Fruit fly (Drosophila melanogaster): ENCODE measurements around the gene kmr.

The kmr gene

dm6 chr3R:13793979-13794665, 79.1 kb downstream of the kmr start (continued):
- TF ChIP-seq CG10654 (GFP tag; optimal IDR thresholded peaks at IDR 0.05) (peak; percentile 38), Dll (GFP tag; IDR thresholded peaks at IDR 0.05; ENCODE audit: partially characterized antibody) (no peak), CG14014 (GFP tag; IDR thresholded peaks at IDR 0.05) (no peak), CG10979 (tag; optimal IDR thresholded peaks at IDR 0.05) (peak; percentile 85), HmgD (GFP tag; optimal IDR thresholded peaks at IDR 0.05) (no peak), unc-4 (GFP tag; IDR thresholded peaks at IDR 0.05; ENCODE audit: partially characterized antibody) (no peak), lbe (GFP tag; optimal IDR thresholded peaks at IDR 0.05) (no peak), CG3726 (GFP tag; IDR thresholded peaks at IDR 0.05) (0 out of 3 replicates have a peak, but pooled peaks have one; percentile 12), hbn (GFP tag; IDR thresholded peaks at IDR 0.05; ENCODE audit: partially characterized antibody) (no peak), CG15601 (tag; optimal IDR thresholded peaks at IDR 0.05) (peak; percentile 82), fd64A (GFP tag; optimal IDR thresholded peaks at IDR 0.05) (no peak), ewg (GFP tag; optimal IDR thresholded peaks at IDR 0.05) (peak; percentile 75), Sry-δ (GFP tag; optimal IDR thresholded peaks at IDR 0.05) (no peak), Kr (GFP tag; optimal IDR thresholded peaks at IDR 0.05) (no peak), hkb (optimal IDR thresholded peaks at IDR 0.05) (no peak), hkb (GFP tag; IDR thresholded peaks at IDR 0.05) (peak; percentile 80), Spps (tag; optimal IDR thresholded peaks at IDR 0.05) (peak; percentile 74), CG2116 (GFP tag; optimal IDR thresholded peaks at IDR 0.05) (no peak), ase (GFP tag; IDR thresholded peaks at IDR 0.05) (peak; percentile 57; the same call in 1 of the 3 replicates), peb (GFP tag; IDR thresholded peaks at IDR 0.05) (peak; percentile 37; the same call in 1 of the 2 replicates), tap (tag; optimal IDR thresholded peaks at IDR 0.05) (peak; percentile 39), wdn (GFP tag; IDR thresholded peaks at IDR 0.05) (no peak), salm (tag; optimal IDR thresholded peaks at IDR 0.05) (peak; percentile 57), CG10565 (GFP tag; optimal IDR thresholded peaks at IDR 0.05) (no peak), CG11696 (GFP tag; IDR thresholded peaks at IDR 0.05) (0 out of 2 replicates have a peak, but pooled peaks have one; percentile 25), CG10431 (GFP tag; optimal IDR thresholded peaks at IDR 0.05) (peak; percentile 64), Blimp-1 (GFP tag; optimal IDR thresholded peaks at IDR 0.05) (peak; percentile 82), C15 (GFP tag; IDR thresholded peaks at IDR 0.05) (no peak), tgo (GFP tag; IDR thresholded peaks at IDR 0.05) (peak; percentile 62), CG16863 (GFP tag; optimal IDR thresholded peaks at IDR 0.05) (no peak), CG32767 (GFP tag; IDR thresholded peaks at IDR 0.05) (peak; percentile 51; the same call in 1 of the 2 replicates), CG10462 (GFP tag; optimal IDR thresholded peaks at IDR 0.05) (peak; percentile 54), chn (GFP tag; optimal IDR thresholded peaks at IDR 0.05) (no peak), CG8478 (optimal IDR thresholded peaks at IDR 0.05) (no peak), CG17328 (GFP tag; IDR thresholded peaks at IDR 0.05) (peak; percentile 60), insv (GFP tag; optimal IDR thresholded peaks at IDR 0.05) (no peak), CG4404 (GFP tag; IDR thresholded peaks at IDR 0.05) (no peak), pros (GFP tag; optimal IDR thresholded peaks at IDR 0.05) (no peak), pum (GFP tag; optimal IDR thresholded peaks at IDR 0.05) (no peak), CG8359 (GFP tag; optimal IDR thresholded peaks at IDR 0.05; ENCODE audit: borderline replicate concordance) (peak; percentile 27), eve (GFP tag; optimal IDR thresholded peaks at IDR 0.05) (no peak), Ravus (GFP tag; IDR thresholded peaks at IDR 0.05) (no peak), fd96Cb (tag; optimal IDR thresholded peaks at IDR 0.05) (peak; percentile 77), Lpt (GFP tag; optimal IDR thresholded peaks at IDR 0.05) (no peak), CG6791 (GFP tag; IDR thresholded peaks at IDR 0.05; ENCODE audit: partially characterized antibody) (no peak), Ets65A (GFP tag) (peak; percentile 17), CG31224 (GFP tag; IDR thresholded peaks at IDR 0.05) (no peak), tna (GFP tag; IDR thresholded peaks at IDR 0.05; ENCODE audit: partially characterized antibody) (no peak), wor (GFP tag; IDR thresholded peaks at IDR 0.05) (peak; percentile 44; the same call in 1 of the 2 replicates), CkIIα-i1 (GFP tag; IDR thresholded peaks at IDR 0.05) (no peak), CG42726 (GFP tag; IDR thresholded peaks at IDR 0.05; ENCODE audit: partially characterized antibody) (no peak)
